Worm (Caenorhabditis elegans) whole organism, young adult: ENCODE data around the gene F35D2.2.

Experiments used
- B0336.3 ChIP-seq: fragments of 200-800 bp; sonication (Bioruptor generic); IDR thresholded peaks from 2 replicates; pipeline ENCODE4 v1.3.6; 2022; ENCODE audit warnings: missing genetic modification characterization, missing compliant biosample characterization
- C17E4.6 ChIP-seq: fragments of 200-800 bp; sonication (Bioruptor generic); IDR thresholded peaks from 2 replicates; pipeline ENCODE4 v1.3.6; 2022; ENCODE audit warnings: missing genetic modification reagents, missing genetic modification characterization, missing compliant biosample characterization
- F37B4.10 ChIP-seq: fragments of 200-800 bp; sonication (Bioruptor generic); IDR thresholded peaks from 2 replicates; pipeline ENCODE4 v1.3.6; 2022; ENCODE audit warnings: missing genetic modification characterization, missing compliant biosample characterization
- F39B2.1 ChIP-seq: fragments of 200-800 bp; sonication (Bioruptor generic); IDR thresholded peaks from 2 replicates; pipeline ENCODE4 v1.3.6; 2022; ENCODE audit warnings: missing genetic modification reagents, missing genetic modification characterization, missing compliant biosample characterization
- F55B11.4 ChIP-seq: sonication (generic microtip); optimal IDR thresholded peaks from 2 replicates; lab custom pipeline; 2016; ENCODE audit warnings: missing compliant biosample characterization, missing genetic modification characterization, borderline replicate concordance; ENCODE audit not compliant: insufficient read depth
- F57C9.4 ChIP-seq: sonication (generic microtip); optimal IDR thresholded peaks from 2 replicates; lab custom pipeline; 2017; ENCODE audit warnings: mild to moderate bottlenecking, missing genetic modification characterization, missing compliant biosample characterization
- T07F8.4 ChIP-seq: sonication (generic microtip); optimal IDR thresholded peaks from 2 replicates; lab custom pipeline; 2016; ENCODE audit warnings: mild to moderate bottlenecking, missing genetic modification characterization, moderate library complexity, missing compliant biosample characterization
- Y53F4B.3 ChIP-seq: fragments of 200-800 bp; sonication (Bioruptor generic); IDR thresholded peaks from 2 replicates; pipeline ENCODE4 v1.3.6; 2022; ENCODE audit warnings: missing genetic modification reagents, missing genetic modification characterization, missing compliant biosample characterization
- Y53G8AR.9 ChIP-seq: fragments of 200-800 bp; sonication (Bioruptor generic); conservative IDR thresholded peaks from 2 replicates; pipeline ENCODE4 v1.3.6; 2022; ENCODE audit warnings: missing genetic modification reagents, missing genetic modification characterization, missing compliant biosample characterization
- ZK185.1 ChIP-seq: sonication (generic microtip); optimal IDR thresholded peaks from 2 replicates; lab custom pipeline; 2016; ENCODE audit warnings: mild to moderate bottlenecking, missing genetic modification characterization, missing compliant biosample characterization; ENCODE audit not compliant: poor library complexity, severe bottlenecking
- aptf-3 ChIP-seq: fragments of 200-800 bp; sonication (Bioruptor generic); IDR thresholded peaks from 2 replicates; pipeline ENCODE4 v1.3.6; 2022; ENCODE audit warnings: missing genetic modification characterization, missing compliant biosample characterization
- atf-7 ChIP-seq: sonication (generic microtip); optimal IDR thresholded peaks from 2 replicates; lab custom pipeline; 2017; ENCODE audit warnings: mild to moderate bottlenecking, missing genetic modification characterization, missing compliant biosample characterization
- attf-3 ChIP-seq: fragments of 200-800 bp; sonication (Bioruptor generic); conservative IDR thresholded peaks from 2 replicates; pipeline ENCODE4 v1.3.6; 2022; ENCODE audit warnings: missing genetic modification reagents, missing genetic modification characterization, missing compliant biosample characterization
- attf-6 ChIP-seq: fragments of 200-800 bp; sonication (Bioruptor generic); IDR thresholded peaks from 2 replicates; pipeline ENCODE4 v1.3.6; 2022; ENCODE audit warnings: missing genetic modification reagents, missing genetic modification characterization, missing compliant biosample characterization
- bed-1 ChIP-seq: fragments of 200-800 bp; sonication (Bioruptor generic); IDR thresholded peaks from 2 replicates; pipeline ENCODE4 v1.3.6; 2022; ENCODE audit warnings: missing genetic modification reagents, missing genetic modification characterization, missing compliant biosample characterization
- bed-2 ChIP-seq: fragments of 200-800 bp; sonication (Bioruptor generic); IDR thresholded peaks from 2 replicates; pipeline ENCODE4 v1.3.6; 2022; ENCODE audit warnings: missing genetic modification reagents, missing genetic modification characterization, missing compliant biosample characterization
- ccch-3 ChIP-seq: fragments of 200-800 bp; sonication (Bioruptor generic); optimal IDR thresholded peaks from 2 replicates; lab custom pipeline; 2018; ENCODE audit warnings: mild to moderate bottlenecking, missing genetic modification characterization, missing compliant biosample characterization
- cebp-1 ChIP-seq, 2 experiments: fragments of 200-800 bp in 1 of 2; sonication (Bioruptor generic) in 1 of 2; sonication (generic microtip) in 1 of 2; IDR thresholded peaks in 1 of 2; optimal IDR thresholded peaks in 1 of 2; 2 replicates each; pipeline versions ENCODE4 v1.3.6 to Lab custom; 2017 to 2022; ENCODE audit warnings: missing compliant biosample characterization in 2 of 2, missing genetic modification characterization in 2 of 2, mild to moderate bottlenecking in 1 of 2, missing genetic modification reagents in 1 of 2, moderate library complexity in 1 of 2
- ceh-27 ChIP-seq: fragments of 200-800 bp; sonication (Bioruptor generic); optimal IDR thresholded peaks from 2 replicates; lab custom pipeline; 2018; ENCODE audit warnings: mild to moderate bottlenecking, missing genetic modification characterization, moderate library complexity, missing compliant biosample characterization
- dpl-1 ChIP-seq: fragments of 150-350 bp; optimal IDR thresholded peaks from 2 replicates; lab custom pipeline; 2014; ENCODE audit warnings: missing biosample characterization, missing genetic modification reagents, missing genetic modification characterization
- ets-4 ChIP-seq: fragments of 200-800 bp; sonication (Bioruptor generic); optimal IDR thresholded peaks from 2 replicates; lab custom pipeline; 2018; ENCODE audit warnings: mild to moderate bottlenecking, missing genetic modification characterization, missing compliant biosample characterization
- gei-17 ChIP-seq: fragments of 200-800 bp; sonication (Bioruptor generic); optimal IDR thresholded peaks from 2 replicates; lab custom pipeline; 2018; ENCODE audit warnings: mild to moderate bottlenecking, missing genetic modification characterization, missing compliant biosample characterization
- him-1 ChIP-seq: sonication (generic microtip); optimal IDR thresholded peaks from 2 replicates; lab custom pipeline; 2016; ENCODE audit warnings: missing genotype, missing genetic modification reagents, missing genetic modification characterization, missing compliant biosample characterization
- hrde-1 ChIP-seq: sonication (generic microtip); optimal IDR thresholded peaks from 2 replicates; lab custom pipeline; 2016; ENCODE audit warnings: missing genetic modification characterization, mild to moderate bottlenecking, missing compliant biosample characterization, moderate library complexity, missing genotype, missing genetic modification reagents, borderline replicate concordance
- hsf-1 ChIP-seq: fragments of 200-800 bp; sonication (Bioruptor generic); IDR thresholded peaks from 2 replicates; pipeline ENCODE4 v1.3.6; 2022; ENCODE audit warnings: missing genetic modification reagents, missing genetic modification characterization, missing compliant biosample characterization
- let-526 ChIP-seq: fragments of 200-800 bp; sonication (Bioruptor generic); IDR thresholded peaks from 2 replicates; pipeline ENCODE4 v1.3.6; 2022; ENCODE audit warnings: missing genetic modification reagents, missing genetic modification characterization, missing compliant biosample characterization
- let-607 ChIP-seq, 2 experiments: fragments of 200-800 bp in 1 of 2; sonication (Bioruptor generic) in 1 of 2; sonication (generic microtip) in 1 of 2; optimal IDR thresholded peaks; 2 replicates each; lab custom pipeline; 2016 to 2018; ENCODE audit warnings: mild to moderate bottlenecking in 2 of 2, missing compliant biosample characterization in 2 of 2, missing genetic modification characterization in 2 of 2, moderate library complexity in 2 of 2, missing genotype in 1 of 2
- lin-35 ChIP-seq, 3 experiments: fragments of 150-350 bp in 2 of 3; sonication (generic microtip) in 1 of 3; optimal IDR thresholded peaks; 2 replicates each; lab custom pipeline; 2014 to 2018; ENCODE audit warnings: missing biosample characterization in 3 of 3, missing genetic modification characterization in 3 of 3, missing genetic modification reagents in 3 of 3
- lsl-1 ChIP-seq: fragments of 200-800 bp; sonication (Bioruptor generic); optimal IDR thresholded peaks from 2 replicates; lab custom pipeline; 2018; ENCODE audit warnings: mild to moderate bottlenecking, missing genetic modification characterization, moderate library complexity, missing compliant biosample characterization
- madf-10 ChIP-seq: sonication (generic microtip); optimal IDR thresholded peaks from 2 replicates; lab custom pipeline; 2016; ENCODE audit warnings: mild to moderate bottlenecking, missing genetic modification characterization, missing compliant biosample characterization
- madf-3 ChIP-seq: fragments of 200-800 bp; sonication (Bioruptor generic); IDR thresholded peaks from 2 replicates; pipeline ENCODE4 v1.3.6; 2022; ENCODE audit warnings: missing genetic modification reagents, missing genetic modification characterization, missing compliant biosample characterization
- nhr-120 ChIP-seq: fragments of 200-800 bp; sonication (Bioruptor generic); IDR thresholded peaks from 2 replicates; pipeline ENCODE4 v1.3.6; 2022; ENCODE audit warnings: missing genetic modification characterization, missing compliant biosample characterization
- nhr-90 ChIP-seq: sonication (generic microtip); optimal IDR thresholded peaks from 2 replicates; lab custom pipeline; 2016; ENCODE audit warnings: missing genotype, mild to moderate bottlenecking, missing genetic modification characterization, missing compliant biosample characterization
- rcor-1 ChIP-seq: fragments of 200-800 bp; sonication (Bioruptor generic); IDR thresholded peaks from 2 replicates; pipeline ENCODE4 v1.3.6; 2022; ENCODE audit warnings: missing genetic modification reagents, missing genetic modification characterization, missing compliant biosample characterization
- snpc-1.3 ChIP-seq: sonication (generic microtip); optimal IDR thresholded peaks from 2 replicates; lab custom pipeline; 2017; ENCODE audit warnings: missing genetic modification characterization, mild to moderate bottlenecking, missing compliant biosample characterization, antibody characterized with exemption, moderate library complexity, missing genotype, missing genetic modification reagents; ENCODE audit not compliant: insufficient read depth
- snpc-3.4 ChIP-seq: sonication (generic microtip); optimal IDR thresholded peaks from 2 replicates; lab custom pipeline; 2017; ENCODE audit warnings: missing genetic modification characterization, mild to moderate bottlenecking, missing compliant biosample characterization, antibody characterized with exemption, moderate library complexity, missing genotype, missing genetic modification reagents
- tlf-1 ChIP-seq: fragments of 200-800 bp; sonication (Bioruptor generic); optimal IDR thresholded peaks from 2 replicates; lab custom pipeline; 2018; ENCODE audit warnings: mild to moderate bottlenecking, missing genetic modification characterization, missing compliant biosample characterization
- unc-130 ChIP-seq: sonication (generic microtip); optimal IDR thresholded peaks from 2 replicates; lab custom pipeline; 2016; ENCODE audit warnings: missing genetic modification reagents, missing genetic modification characterization, missing compliant biosample characterization
- unc-62 ChIP-seq: fragments of 150-350 bp; optimal IDR thresholded peaks from 2 replicates; lab custom pipeline; 2014; ENCODE audit warnings: missing biosample characterization, missing genetic modification reagents, missing genetic modification characterization
- ztf-26 ChIP-seq: sonication (generic microtip); optimal IDR thresholded peaks from 2 replicates; lab custom pipeline; 2017; ENCODE audit warnings: missing genetic modification characterization, missing compliant biosample characterization

Gene F35D2.2

ce11 chrII:7561494-7561893 is 12.7 kb upstream of the F35D2.2 start, which contains the start of the genes ZK1290.11 and ZK1290.1:
ZK1290.11 (minus strand) TSS chrII:7561594.
ZK1290.1 (plus strand) TSS chrII:7561764.
- no peak for TF ChIP-seq lsl-1
- TF ChIP-seq tlf-1 (GFP tag; lab: Kevin White, UChicago), result no peak
- TF ChIP-seq lin-35 (GFP tag; optimal IDR thresholded peaks at IDR 0.05; lab: Kevin White, UChicago), result no peak
- no peak for TF ChIP-seq attf-3 (GFP tag; lab: Robert Waterston, UW)
- no peak for TF ChIP-seq cebp-1 (GFP tag; IDR thresholded peaks at IDR 0.05; lab: Robert Waterston, UW)
- no peak for TF ChIP-seq cebp-1 (tag; optimal IDR thresholded peaks at IDR 0.05; lab: Kevin White, UChicago)
- no peak for TF ChIP-seq F57C9.4 (tag; lab: Kevin White, UChicago)
- TF ChIP-seq F39B2.1, result no peak
- TF ChIP-seq nhr-90, result no peak
- no peak for TF ChIP-seq B0336.3 (GFP tag; lab: Robert Waterston, UW)
- no peak for TF ChIP-seq unc-130
- no peak for TF ChIP-seq hrde-1 (tag; lab: Kevin White, UChicago)
- no peak for TF ChIP-seq F55B11.4 (tag; lab: Kevin White, UChicago)
- TF ChIP-seq Y53G8AR.9 (GFP tag; lab: Robert Waterston, UW), result no peak
- TF ChIP-seq bed-2 (GFP tag; lab: Robert Waterston, UW), result no peak
- TF ChIP-seq madf-10 (tag; lab: Kevin White, UChicago), result no peak
- TF ChIP-seq ets-4 (GFP tag; lab: Kevin White, UChicago), result no peak
- TF ChIP-seq F37B4.10, result no peak
- TF ChIP-seq let-607 (tag; optimal IDR thresholded peaks at IDR 0.05; lab: Kevin White, UChicago), result no peak

DNA sequence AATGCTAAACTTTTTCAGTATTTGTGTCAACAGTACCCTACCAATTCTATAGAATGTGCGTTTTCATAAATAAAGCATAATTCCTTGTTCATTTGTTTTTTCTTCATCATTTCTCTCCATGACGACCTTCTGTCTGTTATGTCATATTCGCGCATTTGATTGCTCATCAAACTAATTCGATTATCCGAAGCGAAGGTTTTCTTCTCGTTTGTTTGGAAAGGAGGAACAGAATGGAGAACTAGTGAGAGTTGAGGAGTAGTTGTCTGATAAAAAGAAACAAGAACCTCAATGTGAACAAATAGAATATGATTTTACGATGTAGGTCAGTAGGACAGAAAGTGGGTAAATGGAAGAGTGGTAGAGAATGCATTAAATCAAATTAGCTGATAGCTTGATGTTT is 11.6 kb upstream of the F35D2.2 start:
- no peak for TF ChIP-seq C17E4.6 (GFP tag; lab: Robert Waterston, UW)
- no peak for TF ChIP-seq dpl-1
- no peak for TF ChIP-seq hsf-1 (GFP tag; lab: Robert Waterston, UW)
- TF ChIP-seq nhr-120 (GFP tag; lab: Robert Waterston, UW), result no peak
- TF ChIP-seq him-1, result no peak
- no peak for TF ChIP-seq Y53G8AR.9 (GFP tag; lab: Robert Waterston, UW)
- no peak for TF ChIP-seq snpc-1.3 (tag; lab: Kevin White, UChicago)
- TF ChIP-seq ztf-26, result no peak
- no peak for TF ChIP-seq Y53F4B.3
- TF ChIP-seq ccch-3 (GFP tag; lab: Kevin White, UChicago), result no peak
- TF ChIP-seq tlf-1 (GFP tag; lab: Kevin White, UChicago), result no peak
- TF ChIP-seq T07F8.4 (tag; lab: Kevin White, UChicago), result no peak
- no peak for TF ChIP-seq atf-7 (tag; lab: Kevin White, UChicago)

ce11 chrII:7570305-7570704 is 3.9 kb upstream of the F35D2.2 start, which contains the start of gene F35D2.3:
F35D2.3 (plus strand) TSS chrII:7570605.
- TF ChIP-seq unc-62 (GFP tag; lab: Kevin White, UChicago) (no peak), ceh-27 (GFP tag; lab: Kevin White, UChicago) (no peak), F55B11.4 (tag; lab: Kevin White, UChicago) (no peak), attf-6 (GFP tag; lab: Robert Waterston, UW) (no peak), aptf-3 (GFP tag; lab: Robert Waterston, UW) (no peak), ZK185.1 (tag; lab: Kevin White, UChicago) (no peak), F39B2.1 (no peak), rcor-1 (GFP tag; lab: Robert Waterston, UW) (no peak), tlf-1 (GFP tag; lab: Kevin White, UChicago) (no peak), bed-1 (no peak), gei-17 (GFP tag; lab: Kevin White, UChicago) (no peak), snpc-3.4 (tag; lab: Kevin White, UChicago) (no peak), madf-3 (GFP tag; lab: Robert Waterston, UW) (no peak), let-526 (no peak)
